Worm (Caenorhabditis elegans) whole organism, early embryonic: ENCODE results near the gene C10C5.4.

ENCODE experiments used
- F13C5.2 ChIP-seq: sonication (generic microtip); optimal IDR thresholded peaks from 2 replicates; lab custom pipeline; 2017; ENCODE audit warnings: mild to moderate bottlenecking, missing genetic modification characterization, inconsistent platforms, missing compliant biosample characterization
- ama-1 ChIP-seq: fragments of 150-350 bp; optimal IDR thresholded peaks from 2 replicates; lab custom pipeline; 2014
- ets-7 ChIP-seq: sonication (generic microtip); optimal IDR thresholded peaks from 2 replicates; lab custom pipeline; 2016; ENCODE audit warnings: missing genotype, missing genetic modification characterization, missing compliant biosample characterization
- flt-1 ChIP-seq: fragments of 200-800 bp; sonication (Bioruptor generic); IDR thresholded peaks from 2 replicates; pipeline ENCODE4 v1.3.6; 2022; ENCODE audit warnings: missing genetic modification characterization, missing compliant biosample characterization
- hmg-4 ChIP-seq: fragments of 200-800 bp; sonication (Bioruptor generic); optimal IDR thresholded peaks from 2 replicates; lab custom pipeline; 2018; ENCODE audit warnings: mild to moderate bottlenecking, missing genetic modification characterization, missing compliant biosample characterization
- hnd-1 ChIP-seq: sonication (generic microtip); optimal IDR thresholded peaks from 2 replicates; lab custom pipeline; 2016; ENCODE audit warnings: missing genetic modification characterization, missing compliant biosample characterization
- pes-1 ChIP-seq: fragments of 200-800 bp; sonication (Bioruptor generic); IDR thresholded peaks from 2 replicates; pipeline ENCODE4 v1.3.6; 2022; ENCODE audit warnings: missing genetic modification reagents, missing genetic modification characterization, missing compliant biosample characterization
- sea-1 ChIP-seq: fragments of 200-800 bp; sonication (Bioruptor generic); conservative IDR thresholded peaks from 2 replicates; pipeline ENCODE4 v1.3.6; 2022; ENCODE audit warnings: missing genetic modification characterization, missing compliant biosample characterization
- tbx-37 ChIP-seq: fragments of 200-800 bp; sonication (Bioruptor generic); conservative IDR thresholded peaks from 2 replicates; pipeline ENCODE4 v1.3.6; 2022; ENCODE audit warnings: missing genetic modification reagents, missing genetic modification characterization, missing compliant biosample characterization
- tra-4 ChIP-seq: sonication (generic microtip); optimal IDR thresholded peaks from 2 replicates; lab custom pipeline; 2017; ENCODE audit warnings: missing genetic modification characterization, missing compliant biosample characterization

ce11 chrIV:9330755-9331154 is 47.6 kb upstream of the C10C5.4 start, which contains the start of gene nspg-7.1:
- TF ChIP-seq ama-1 (lab: Kevin White, UChicago) (no peak), tra-4 (no peak), F13C5.2 (no peak), sea-1 (GFP tag; lab: Robert Waterston, UW) (no peak), flt-1 (GFP tag; lab: Robert Waterston, UW) (no peak), hmg-4 (no peak), hnd-1 (tag; lab: Kevin White, UChicago) (no peak), ets-7 (tag; lab: Kevin White, UChicago) (no peak), pes-1 (GFP tag; lab: Robert Waterston, UW) (no peak), tbx-37 (GFP tag; lab: Robert Waterston, UW) (no peak)
